Worm (Caenorhabditis elegans): ENCODE data around the gene srx-122.

The srx-122 gene

DNA sequence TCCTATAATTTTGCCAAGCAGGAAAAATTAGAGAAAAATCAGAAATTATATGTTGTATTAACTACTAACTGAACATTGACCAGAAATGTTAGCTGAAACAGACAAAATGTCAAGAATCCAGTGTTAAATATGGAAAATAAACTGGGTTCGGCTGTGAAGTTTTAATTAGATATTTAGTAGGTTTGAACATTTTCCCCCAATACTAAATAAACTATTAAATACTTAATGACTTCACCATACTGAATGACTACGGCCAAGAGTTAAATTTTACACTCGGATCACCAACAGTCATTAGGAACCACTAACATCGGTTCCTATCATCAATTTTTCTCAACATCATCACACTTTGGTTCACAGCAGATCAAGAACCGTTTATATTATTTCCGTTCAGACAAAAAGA lies 2.3 kb downstream of the srx-122 start:
- no peak for TF ChIP-seq odd-2 (tag; optimal IDR thresholded peaks at IDR 0.05)
- no peak for TF ChIP-seq T23F11.4 (GFP tag; optimal IDR thresholded peaks at IDR 0.05)
- TF ChIP-seq ceh-45 (GFP tag; IDR thresholded peaks at IDR 0.05), result no peak
- no peak for TF ChIP-seq K09A11.1 (tag; optimal IDR thresholded peaks at IDR 0.05; ENCODE audit: insufficient read depth)
- no peak for TF ChIP-seq nhr-11 (tag; optimal IDR thresholded peaks at IDR 0.05)
- no peak for TF ChIP-seq ceh-22 (tag; optimal IDR thresholded peaks at IDR 0.05)
- TF ChIP-seq pax-1 (tag; optimal IDR thresholded peaks at IDR 0.05), result no peak
- no peak for TF ChIP-seq lim-6 (tag; optimal IDR thresholded peaks at IDR 0.05)
- no peak for TF ChIP-seq pha-4 (tag; optimal IDR thresholded peaks at IDR 0.05)
- no peak for TF ChIP-seq sox-4 (tag; optimal IDR thresholded peaks at IDR 0.05)
- no peak for TF ChIP-seq che-1 (tag; optimal IDR thresholded peaks at IDR 0.05)
- TF ChIP-seq ztf-16 (tag; optimal IDR thresholded peaks at IDR 0.05), result no peak

ce11 chrV:3289267-3289666 lies 8.4 kb downstream of the srx-122 start, which contains the start of gene F35F10.6:
Gene F35F10.6, minus strand, starts transcription at chrV:3289367.
- TF ChIP-seq dve-1 (tag; optimal IDR thresholded peaks at IDR 0.05) (no peak), fkh-10 (GFP tag; optimal IDR thresholded peaks at IDR 0.05) (no peak)

DNA sequence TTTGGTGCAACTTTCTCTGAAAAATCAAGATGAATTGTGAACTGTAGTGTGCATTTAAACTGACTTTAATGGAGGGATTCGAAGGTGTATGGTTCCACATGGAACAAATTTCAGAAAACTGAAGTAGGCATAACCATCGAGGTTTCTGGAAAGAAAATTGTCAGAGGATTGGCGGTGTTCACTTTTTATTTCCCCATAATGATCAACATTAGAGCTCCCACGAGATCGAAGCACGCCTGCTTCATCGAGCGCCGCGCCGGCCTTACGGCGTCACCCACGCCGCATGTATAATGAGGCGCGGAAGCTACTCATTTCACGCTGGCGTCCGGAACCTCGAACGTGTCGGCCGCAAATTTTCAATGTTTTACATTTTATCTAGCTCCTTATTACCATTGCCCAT lies 9.5 kb downstream of the srx-122 start:
- TF ChIP-seq fkh-10 (GFP tag; optimal IDR thresholded peaks at IDR 0.05), result no peak
- TF ChIP-seq rnt-1 (tag; optimal IDR thresholded peaks at IDR 0.05), result no peak
- no peak for TF ChIP-seq pat-9 (tag; optimal IDR thresholded peaks at IDR 0.05)
- no peak for TF ChIP-seq nhr-11 (tag; optimal IDR thresholded peaks at IDR 0.05)
- TF ChIP-seq unc-42 (tag; optimal IDR thresholded peaks at IDR 0.05), result no peak
- no peak for TF ChIP-seq hlh-13 (GFP tag; optimal IDR thresholded peaks at IDR 0.05)
- TF ChIP-seq C08G9.2 (tag; optimal IDR thresholded peaks at IDR 0.05), result no peak
- TF ChIP-seq pqm-1 (tag; optimal IDR thresholded peaks at IDR 0.05), result no peak
- no peak for TF ChIP-seq odd-2 (tag; optimal IDR thresholded peaks at IDR 0.05)
- no peak for TF ChIP-seq hlh-8 (tag; optimal IDR thresholded peaks at IDR 0.05)
- no peak for TF ChIP-seq hlh-15 (tag; optimal IDR thresholded peaks at IDR 0.05)
- no peak for TF ChIP-seq ttx-3 (tag; optimal IDR thresholded peaks at IDR 0.05)
- no peak for TF ChIP-seq F13H6.1 (tag; optimal IDR thresholded peaks at IDR 0.05)
- no peak for TF ChIP-seq ceh-22 (tag; optimal IDR thresholded peaks at IDR 0.05)
- no peak for TF ChIP-seq madf-2 (tag; optimal IDR thresholded peaks at IDR 0.05)
- TF ChIP-seq pax-1 (tag; optimal IDR thresholded peaks at IDR 0.05), result no peak
- no peak for TF ChIP-seq hlh-30 (tag; optimal IDR thresholded peaks at IDR 0.05; ENCODE audit: insufficient read depth)
- no peak for TF ChIP-seq syd-9 (tag; optimal IDR thresholded peaks at IDR 0.05)
- TF ChIP-seq ceh-2 (tag; optimal IDR thresholded peaks at IDR 0.05), result no peak
- TF ChIP-seq ceh-31 (tag; optimal IDR thresholded peaks at IDR 0.05), result no peak

DNA sequence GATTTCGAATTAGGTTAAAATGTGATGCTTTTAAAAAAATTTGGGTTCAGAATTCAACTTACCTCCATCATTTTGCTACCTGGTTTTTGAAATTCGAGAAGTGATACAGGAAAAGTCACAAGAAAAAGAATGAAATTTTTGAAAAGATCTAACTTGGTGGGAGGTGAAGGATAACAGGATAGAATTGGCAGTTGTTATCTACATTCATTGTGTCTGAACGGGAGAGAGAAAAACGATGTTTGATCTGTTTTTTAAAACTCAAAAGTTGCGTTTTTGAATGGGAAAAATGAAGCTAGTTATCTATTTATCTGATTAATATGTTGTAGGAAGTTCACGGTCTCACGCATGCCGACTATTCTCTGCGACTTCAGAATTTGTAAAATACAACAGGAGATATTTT lies 10.3 kb downstream of the srx-122 start, which contains the start of gene F35F10.7:
F35F10.7 (minus strand) TSS at position 101 of the 400 bp plus-strand sequence.
- TF ChIP-seq eyg-1 (tag; optimal IDR thresholded peaks at IDR 0.05), result no peak
- no peak for TF ChIP-seq odd-2 (tag; optimal IDR thresholded peaks at IDR 0.05)
- no peak for TF ChIP-seq unc-55 (GFP tag; optimal IDR thresholded peaks at IDR 0.05)
- TF ChIP-seq tbx-7 (tag; optimal IDR thresholded peaks at IDR 0.05), result no peak
- TF ChIP-seq ceh-22 (tag; optimal IDR thresholded peaks at IDR 0.05), result no peak
- no peak for TF ChIP-seq npax-4 (tag; optimal IDR thresholded peaks at IDR 0.05)
- TF ChIP-seq gmeb-2 (tag; optimal IDR thresholded peaks at IDR 0.05), result no peak
- TF ChIP-seq ets-4 (tag; optimal IDR thresholded peaks at IDR 0.05), result no peak
- no peak for TF ChIP-seq ttx-3 (tag; optimal IDR thresholded peaks at IDR 0.05)
- no peak for TF ChIP-seq che-1 (tag; optimal IDR thresholded peaks at IDR 0.05)

DNA sequence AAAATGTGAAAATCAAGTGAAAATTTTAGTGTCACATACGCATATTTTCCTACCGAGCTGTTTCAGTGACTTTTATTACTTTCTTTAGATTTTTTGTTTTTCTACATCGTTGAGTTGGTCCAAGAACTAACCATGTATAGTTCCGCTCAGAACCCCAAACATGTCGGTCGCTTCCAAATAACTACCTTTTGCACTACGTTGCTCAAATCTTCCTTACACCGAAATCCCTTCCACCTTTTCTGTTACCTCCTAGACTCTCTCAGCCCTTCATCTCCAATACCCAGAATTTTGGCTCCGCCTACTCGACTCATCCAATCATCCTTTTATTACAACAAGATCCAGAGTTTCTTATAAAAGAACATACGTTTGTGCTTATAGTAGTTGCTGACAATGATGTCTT lies 13.0 kb downstream of the srx-122 start, which contains the start of gene F35F10.5:
F35F10.5 (plus strand) TSS at position 301 of the 400 bp plus-strand sequence.
- TF ChIP-seq ceh-45 (GFP tag; IDR thresholded peaks at IDR 0.05) (no peak), unc-55 (GFP tag; optimal IDR thresholded peaks at IDR 0.05) (no peak), fax-1 (tag; optimal IDR thresholded peaks at IDR 0.05) (no peak), madf-2 (tag; optimal IDR thresholded peaks at IDR 0.05) (no peak), dve-1 (tag; optimal IDR thresholded peaks at IDR 0.05) (no peak), lin-11 (tag; optimal IDR thresholded peaks at IDR 0.05) (no peak), sdc-2 (tag; optimal IDR thresholded peaks at IDR 0.05) (no peak), ama-1 (optimal IDR thresholded peaks at IDR 0.05) (no peak), mec-3 (tag; optimal IDR thresholded peaks at IDR 0.05; ENCODE audit: borderline replicate concordance) (no peak), ceh-2 (tag; optimal IDR thresholded peaks at IDR 0.05) (no peak), ref-2 (tag; optimal IDR thresholded peaks at IDR 0.05) (no peak), gmeb-2 (tag; optimal IDR thresholded peaks at IDR 0.05) (no peak), C08G9.2 (tag; optimal IDR thresholded peaks at IDR 0.05) (no peak)
